Fruit fly (Drosophila melanogaster): ENCODE results near the gene CG8578.
A peak's percentile ranks its signal among the peaks of the same experiment; 100 is the strongest.

The CG8578 gene

DNA sequence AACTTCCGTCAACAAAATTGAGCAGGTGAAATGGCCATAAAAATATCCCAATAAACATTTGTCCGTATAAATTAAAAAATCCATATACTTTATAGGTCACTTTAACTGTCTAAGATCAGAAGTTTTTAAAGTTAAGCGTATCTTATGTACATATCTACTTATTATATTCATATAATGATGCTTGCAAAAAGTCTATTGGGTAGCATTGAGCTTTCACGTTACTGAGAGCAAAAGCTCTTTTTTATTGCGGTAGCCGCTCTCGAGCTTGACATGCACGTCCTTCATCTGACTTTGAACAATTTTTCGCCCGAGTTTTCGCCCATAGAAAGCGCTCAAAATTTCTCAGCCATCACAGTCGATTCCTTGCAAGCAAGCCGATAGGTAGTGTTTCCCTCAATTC is 23.6 kb downstream of the CG8578 start, which contains the start of gene Gapdh2 (continued):
- TF ChIP-seq ase (GFP tag; IDR thresholded peaks at IDR 0.05) (peak; percentile 99), dimm (GFP tag; IDR thresholded peaks at IDR 0.05) (peak; percentile 96), CG9817 (tag; optimal IDR thresholded peaks at IDR 0.05) (peak; percentile 99), CG12942 (GFP tag; optimal IDR thresholded peaks at IDR 0.05) (peak; percentile 97), fd102C (GFP tag; optimal IDR thresholded peaks at IDR 0.05) (peak; percentile 64), CG15011 (GFP tag; optimal IDR thresholded peaks at IDR 0.05) (peak; percentile 99), Ptx1 (GFP tag; IDR thresholded peaks at IDR 0.05) (peak; percentile 98), CG33213 (GFP tag; optimal IDR thresholded peaks at IDR 0.05) (peak; percentile 96), CG17186 (GFP tag; optimal IDR thresholded peaks at IDR 0.05) (peak; percentile 87), CG12155 (GFP tag; optimal IDR thresholded peaks at IDR 0.05) (peak; percentile 97), zen2 (GFP tag; IDR thresholded peaks at IDR 0.05; ENCODE audit: partially characterized antibody) (no peak), CG14710 (tag; optimal IDR thresholded peaks at IDR 0.05) (peak; percentile 97), CG13287 (GFP tag; IDR thresholded peaks at IDR 0.05; ENCODE audit: partially characterized antibody) (peak; percentile 63), CG14441 (GFP tag; IDR thresholded peaks at IDR 0.05) (peak; percentile 99), CG9609 (GFP tag; optimal IDR thresholded peaks at IDR 0.05) (peak; percentile 92), CG34224 (GFP tag; IDR thresholded peaks at IDR 0.05; ENCODE audit: partially characterized antibody) (no peak), CG14014 (GFP tag; IDR thresholded peaks at IDR 0.05) (peak; percentile 100), CkIIα-i1 (GFP tag; IDR thresholded peaks at IDR 0.05) (peak; percentile 95), CG32767 (GFP tag; IDR thresholded peaks at IDR 0.05) (peak; percentile 99), psq (GFP tag; optimal IDR thresholded peaks at IDR 0.05) (peak; percentile 93), Taf1 (GFP tag; IDR thresholded peaks at IDR 0.05) (peak; percentile 98), nerfin-1 (tag; optimal IDR thresholded peaks at IDR 0.05) (peak; percentile 99), mirr (GFP tag; optimal IDR thresholded peaks at IDR 0.05) (peak; percentile 100), phol (tag; optimal IDR thresholded peaks at IDR 0.05) (peak; percentile 97), ash1 (GFP tag; optimal IDR thresholded peaks at IDR 0.05) (peak; percentile 98), Scr (GFP tag; IDR thresholded peaks at IDR 0.05; ENCODE audit: partially characterized antibody) (no peak), CoRest (tag; optimal IDR thresholded peaks at IDR 0.05) (peak; percentile 100), tup (GFP tag; optimal IDR thresholded peaks at IDR 0.05) (peak; percentile 97), CG8281 (tag; optimal IDR thresholded peaks at IDR 0.05) (peak; percentile 96), CG17361 (GFP tag; IDR thresholded peaks at IDR 0.05) (peak; percentile 99), gem (tag; optimal IDR thresholded peaks at IDR 0.05) (peak; percentile 99), salm (tag; optimal IDR thresholded peaks at IDR 0.05) (peak; percentile 100), Mad (GFP tag; optimal IDR thresholded peaks at IDR 0.05) (peak; percentile 97), Doc3 (GFP tag; IDR thresholded peaks at IDR 0.05; ENCODE audit: partially characterized antibody) (no peak), CG14667 (GFP tag; IDR thresholded peaks at IDR 0.05) (peak; percentile 97), CG5180 (GFP tag; optimal IDR thresholded peaks at IDR 0.05) (peak; percentile 95), p53 (GFP tag; optimal IDR thresholded peaks at IDR 0.05) (peak; percentile 77), C15 (GFP tag; IDR thresholded peaks at IDR 0.05) (peak; percentile 98), CG10959 (GFP tag; IDR thresholded peaks at IDR 0.05) (peak; percentile 91), ranshi (GFP tag; IDR thresholded peaks at IDR 0.05) (peak; percentile 99), CG12769 (tag; optimal IDR thresholded peaks at IDR 0.05) (peak; percentile 99), E2f1 (GFP tag; IDR thresholded peaks at IDR 0.05) (peak; percentile 99), CG7271 (tag; optimal IDR thresholded peaks at IDR 0.05) (peak; percentile 94), CG6765 (GFP tag; optimal IDR thresholded peaks at IDR 0.05) (peak; percentile 100), nerfin-2 (GFP tag; IDR thresholded peaks at IDR 0.05; ENCODE audit: partially characterized antibody) (no peak), grn (GFP tag; optimal IDR thresholded peaks at IDR 0.05) (peak; percentile 91), CG34422 (GFP tag; IDR thresholded peaks at IDR 0.05) (peak; percentile 99), z (GFP tag; IDR thresholded peaks at IDR 0.05) (peak; percentile 76), CG14050 (GFP tag; IDR thresholded peaks at IDR 0.05) (peak; percentile 99), CG2678 (tag; optimal IDR thresholded peaks at IDR 0.05) (peak; percentile 100)

All from whole organism, embryonic.